Worm (Caenorhabditis elegans) whole organism, L4 larva: ENCODE measurements around the gene glb-20.

Experiments used
- F26F4.8 ChIP-seq: fragments of 200-800 bp; sonication (Bioruptor generic); conservative IDR thresholded peaks from 2 replicates; pipeline ENCODE4 v1.3.6; 2022; ENCODE audit warnings: missing genetic modification characterization, missing compliant biosample characterization
- F49E8.2 ChIP-seq: sonication (generic microtip); optimal IDR thresholded peaks from 2 replicates; lab custom pipeline; 2016; ENCODE audit warnings: missing compliant biosample characterization, mild to moderate bottlenecking, missing genetic modification characterization, borderline replicate concordance
- R02D3.7 ChIP-seq: fragments of 150-350 bp; sonication (generic microtip); optimal IDR thresholded peaks from 3 replicates; lab custom pipeline; 2014; ENCODE audit warnings: missing biosample characterization, missing genetic modification characterization
- T20F7.1 ChIP-seq: fragments of 200-800 bp; sonication (Bioruptor generic); optimal IDR thresholded peaks from 2 replicates; lab custom pipeline; 2018; ENCODE audit warnings: mild to moderate bottlenecking, missing genetic modification characterization, missing compliant biosample characterization
- T26A8.4 ChIP-seq: fragments of 200-800 bp; sonication (Bioruptor generic); IDR thresholded peaks from 2 replicates; pipeline ENCODE4 v1.3.6; 2022; ENCODE audit warnings: missing genetic modification characterization, missing compliant biosample characterization
- Y105C5A.15 ChIP-seq: fragments of 200-800 bp; sonication (Bioruptor generic); IDR thresholded peaks from 2 replicates; pipeline ENCODE4 v1.3.6; 2022; ENCODE audit warnings: missing genetic modification characterization, missing compliant biosample characterization
- Y5F2A.4 ChIP-seq: fragments of 200-800 bp; sonication (Bioruptor generic); optimal IDR thresholded peaks from 2 replicates; lab custom pipeline; 2018; ENCODE audit warnings: mild to moderate bottlenecking, missing genetic modification characterization, missing compliant biosample characterization
- ZK337.2 ChIP-seq: fragments of 200-800 bp; sonication (Bioruptor generic); IDR thresholded peaks from 2 replicates; pipeline ENCODE4 v1.3.6; 2022; ENCODE audit warnings: missing genetic modification reagents, missing genetic modification characterization, missing compliant biosample characterization
- ZK546.5 ChIP-seq, 2 experiments: sonication (generic microtip); optimal IDR thresholded peaks; 2 replicates each; lab custom pipeline; 2017; ENCODE audit warnings: missing biosample characterization in 2 of 2, missing genetic modification characterization in 2 of 2
- aha-1 ChIP-seq: fragments of 150-350 bp; peaks from one replicate; lab custom pipeline; 2014; ENCODE audit warnings: missing biosample characterization, missing genetic modification characterization
- ceh-20 ChIP-seq: fragments of 200-800 bp; sonication (Bioruptor generic); IDR thresholded peaks from 2 replicates; pipeline ENCODE4 v1.3.6; 2022; ENCODE audit warnings: missing genetic modification reagents, missing genetic modification characterization, missing compliant biosample characterization
- ceh-28 ChIP-seq: fragments of 150-350 bp; optimal IDR thresholded peaks from 2 replicates; lab custom pipeline; 2014; ENCODE audit warnings: missing biosample characterization, missing genetic modification reagents, missing genetic modification characterization
- ceh-32 ChIP-seq: sonication (generic microtip); optimal IDR thresholded peaks from 2 replicates; lab custom pipeline; 2016; ENCODE audit warnings: mild to moderate bottlenecking, missing genetic modification characterization, missing compliant biosample characterization; ENCODE audit not compliant: poor library complexity
- ceh-62 ChIP-seq: sonication (generic microtip); optimal IDR thresholded peaks from 2 replicates; lab custom pipeline; 2017; ENCODE audit warnings: missing biosample characterization, missing genetic modification characterization
- cey-2 ChIP-seq: sonication (generic microtip); optimal IDR thresholded peaks from 3 replicates; lab custom pipeline; 2017; ENCODE audit warnings: missing genetic modification characterization, mild to moderate bottlenecking, missing compliant biosample characterization, antibody characterized with exemption, borderline replicate concordance; ENCODE audit not compliant: insufficient read depth
- daf-8 ChIP-seq: fragments of 200-800 bp; sonication (Bioruptor generic); IDR thresholded peaks from 2 replicates; pipeline ENCODE4 v1.3.6; 2022; ENCODE audit warnings: missing genetic modification characterization, missing compliant biosample characterization
- dmd-8 ChIP-seq: fragments of 200-800 bp; sonication (Bioruptor generic); IDR thresholded peaks from 2 replicates; pipeline ENCODE4 v1.3.6; 2022; ENCODE audit warnings: missing genetic modification characterization, missing compliant biosample characterization
- egl-43 ChIP-seq: fragments of 200-800 bp; sonication (Bioruptor generic); IDR thresholded peaks from 2 replicates; pipeline ENCODE4 v1.3.6; 2022; ENCODE audit warnings: missing genetic modification reagents, missing genetic modification characterization, missing compliant biosample characterization
- fkh-10 ChIP-seq: fragments of 150-350 bp; optimal IDR thresholded peaks from 2 replicates; lab custom pipeline; 2014; ENCODE audit warnings: missing biosample characterization, missing genetic modification reagents, missing genetic modification characterization
- fos-1 ChIP-seq: fragments of 150-350 bp; optimal IDR thresholded peaks from 2 replicates; lab custom pipeline; 2014; ENCODE audit warnings: missing biosample characterization, missing genetic modification characterization
- hlh-30 ChIP-seq: sonication (generic microtip); optimal IDR thresholded peaks from 2 replicates; lab custom pipeline; 2017; ENCODE audit warnings: antibody characterized with exemption, mild to moderate bottlenecking, missing genetic modification characterization, missing compliant biosample characterization; ENCODE audit not compliant: insufficient read depth
- hmg-1.1 ChIP-seq: fragments of 200-800 bp; sonication (Bioruptor generic); IDR thresholded peaks from 2 replicates; pipeline ENCODE4 v1.3.6; 2022; ENCODE audit warnings: missing genetic modification reagents, missing genetic modification characterization, missing compliant biosample characterization
- lin-1 ChIP-seq: fragments of 200-800 bp; sonication (Bioruptor generic); IDR thresholded peaks from 2 replicates; pipeline ENCODE4 v1.3.6; 2022; ENCODE audit warnings: missing genetic modification reagents, missing genetic modification characterization, missing compliant biosample characterization
- lin-38 ChIP-seq: fragments of 200-800 bp; sonication (Bioruptor generic); IDR thresholded peaks from 2 replicates; pipeline ENCODE4 v1.3.6; 2022; ENCODE audit warnings: missing genetic modification reagents, missing genetic modification characterization, missing compliant biosample characterization
- lin-39 ChIP-seq: fragments of 150-350 bp; optimal IDR thresholded peaks from 2 replicates; lab custom pipeline; 2014; ENCODE audit warnings: missing biosample characterization, missing genetic modification reagents, missing genetic modification characterization
- lsy-2 ChIP-seq, 2 experiments: fragments of 150-350 bp in 1 of 2; sonication (generic microtip) in 1 of 2; optimal IDR thresholded peaks; 2 replicates each; lab custom pipeline; 2014 to 2017; ENCODE audit warnings: missing biosample characterization in 2 of 2, missing genetic modification characterization in 2 of 2
- madf-5 ChIP-seq, 2 experiments: fragments of 200-800 bp; sonication (Bioruptor generic); IDR thresholded peaks; 2 replicates each; pipeline ENCODE4 v1.3.6; 2022; ENCODE audit warnings: missing compliant biosample characterization in 2 of 2, missing genetic modification characterization in 2 of 2
- mdt-29 ChIP-seq: fragments of 200-800 bp; sonication (Bioruptor generic); IDR thresholded peaks from 2 replicates; pipeline ENCODE4 v1.3.6; 2022; ENCODE audit warnings: missing genetic modification reagents, missing genetic modification characterization, missing compliant biosample characterization
- mes-2 ChIP-seq: sonication (generic microtip); optimal IDR thresholded peaks from 2 replicates; lab custom pipeline; 2016; ENCODE audit warnings: missing genotype, mild to moderate bottlenecking, missing genetic modification characterization, missing compliant biosample characterization; ENCODE audit not compliant: poor library complexity, severe bottlenecking
- mxl-2 ChIP-seq: fragments of 200-800 bp; sonication (Bioruptor generic); conservative IDR thresholded peaks from 2 replicates; pipeline ENCODE4 v1.3.6; 2022; ENCODE audit warnings: missing genetic modification reagents, missing genetic modification characterization, missing compliant biosample characterization
- mxl-3 ChIP-seq: fragments of 200-800 bp; sonication (Bioruptor generic); optimal IDR thresholded peaks from 2 replicates; lab custom pipeline; 2018; ENCODE audit warnings: mild to moderate bottlenecking, missing genetic modification characterization, missing compliant biosample characterization
- nhr-10 ChIP-seq: fragments of 150-350 bp; optimal IDR thresholded peaks from 2 replicates; lab custom pipeline; 2014; ENCODE audit warnings: missing biosample characterization, missing genetic modification characterization
- nhr-102 ChIP-seq: sonication (generic microtip); optimal IDR thresholded peaks from 2 replicates; lab custom pipeline; 2016; ENCODE audit warnings: mild to moderate bottlenecking, missing genetic modification characterization, moderate library complexity, missing compliant biosample characterization
- nhr-111 ChIP-seq: fragments of 200-800 bp; sonication (Bioruptor generic); optimal IDR thresholded peaks from 2 replicates; lab custom pipeline; 2018; ENCODE audit warnings: mild to moderate bottlenecking, missing genetic modification characterization, missing compliant biosample characterization
- nhr-41 ChIP-seq: fragments of 200-800 bp; sonication (Bioruptor generic); IDR thresholded peaks from 2 replicates; pipeline ENCODE4 v1.3.6; 2022; ENCODE audit warnings: missing genetic modification reagents, missing genetic modification characterization, missing compliant biosample characterization
- nhr-48 ChIP-seq: sonication (generic microtip); optimal IDR thresholded peaks from 2 replicates; lab custom pipeline; 2016; ENCODE audit warnings: mild to moderate bottlenecking, missing genetic modification characterization, missing compliant biosample characterization
- php-3 ChIP-seq: fragments of 200-800 bp; sonication (Bioruptor generic); IDR thresholded peaks from 2 replicates; pipeline ENCODE4 v1.3.6; 2022; ENCODE audit warnings: missing genetic modification reagents, missing genetic modification characterization, missing compliant biosample characterization
- pqm-1 ChIP-seq: sonication (generic microtip); optimal IDR thresholded peaks from 2 replicates; lab custom pipeline; 2017; ENCODE audit warnings: missing biosample characterization, missing genetic modification characterization
- saeg-2 ChIP-seq: fragments of 200-800 bp; sonication (Bioruptor generic); IDR thresholded peaks from 2 replicates; pipeline ENCODE4 v1.3.6; 2022; ENCODE audit warnings: missing genetic modification reagents, missing genetic modification characterization, missing compliant biosample characterization
- sdz-12 ChIP-seq: fragments of 200-800 bp; sonication (Bioruptor generic); optimal IDR thresholded peaks from 2 replicates; lab custom pipeline; 2018; ENCODE audit warnings: mild to moderate bottlenecking, missing genetic modification characterization, missing compliant biosample characterization
- set-16 ChIP-seq: fragments of 200-800 bp; sonication (Bioruptor generic); IDR thresholded peaks from 2 replicates; pipeline ENCODE4 v1.3.6; 2022; ENCODE audit warnings: missing genetic modification reagents, missing genetic modification characterization, missing compliant biosample characterization
- skn-1 ChIP-seq: fragments of 150-350 bp; optimal IDR thresholded peaks from 2 replicates; lab custom pipeline; 2014; ENCODE audit warnings: missing biosample characterization, missing genetic modification characterization
- spr-3 ChIP-seq: fragments of 200-800 bp; sonication (Bioruptor generic); optimal IDR thresholded peaks from 2 replicates; lab custom pipeline; 2018; ENCODE audit warnings: mild to moderate bottlenecking, missing genetic modification characterization, missing compliant biosample characterization
- unc-130 ChIP-seq: sonication (generic microtip); optimal IDR thresholded peaks from 2 replicates; lab custom pipeline; 2016; ENCODE audit warnings: missing genetic modification reagents, missing genetic modification characterization, missing compliant biosample characterization
- unc-39 ChIP-seq: sonication (generic microtip); optimal IDR thresholded peaks from 2 replicates; lab custom pipeline; 2017; ENCODE audit warnings: missing biosample characterization, missing genetic modification characterization
- vab-7 ChIP-seq: fragments of 200-800 bp; sonication (Bioruptor generic); IDR thresholded peaks from 2 replicates; pipeline ENCODE4 v1.3.6; 2022; ENCODE audit warnings: missing genetic modification reagents, missing genetic modification characterization, missing compliant biosample characterization
- zfp-3 ChIP-seq: fragments of 200-800 bp; sonication (Bioruptor generic); conservative IDR thresholded peaks from 2 replicates; pipeline ENCODE4 v1.3.6; 2022; ENCODE audit warnings: missing genetic modification reagents, missing genetic modification characterization, missing compliant biosample characterization
- zip-11 ChIP-seq: fragments of 200-800 bp; sonication (Bioruptor generic); IDR thresholded peaks from 2 replicates; pipeline ENCODE4 v1.3.6; 2022; ENCODE audit warnings: missing genetic modification characterization, missing compliant biosample characterization
- zip-2 ChIP-seq: fragments of 150-350 bp; optimal IDR thresholded peaks from 2 replicates; lab custom pipeline; 2014; ENCODE audit warnings: missing biosample characterization, missing genetic modification characterization
- ztf-11 ChIP-seq: fragments of 150-350 bp; optimal IDR thresholded peaks from 2 replicates; lab custom pipeline; 2014; ENCODE audit warnings: missing biosample characterization, missing genetic modification characterization
- ztf-7 ChIP-seq: fragments of 150-350 bp; optimal IDR thresholded peaks from 2 replicates; lab custom pipeline; 2014; ENCODE audit warnings: missing biosample characterization, missing genetic modification characterization

The glb-20 gene

ce11 chrX:13514384-13514783, 41.6 kb downstream of the glb-20 start:
- TF ChIP-seq hlh-30 (tag; lab: Kevin White, UChicago), result peak; percentile 81
- peak; percentile 87 for TF ChIP-seq T20F7.1 (GFP tag; lab: Kevin White, UChicago)
- no peak for TF ChIP-seq daf-8 (GFP tag; lab: Robert Waterston, UW)
- TF ChIP-seq mxl-2 (GFP tag; lab: Robert Waterston, UW), result no peak
- TF ChIP-seq ceh-32 (tag; lab: Kevin White, UChicago), result peak; percentile 53
- no peak for TF ChIP-seq F26F4.8 (GFP tag; lab: Robert Waterston, UW)
- peak; percentile 75; the same call in 1 of the 2 replicates for TF ChIP-seq mdt-29 (GFP tag; lab: Robert Waterston, UW)
- TF ChIP-seq ceh-20 (GFP tag; lab: Robert Waterston, UW), result peak; percentile 61; the same call in 1 of the 2 replicates
- no peak for TF ChIP-seq R02D3.7 (tag; lab: Kevin White, UChicago)
- peak; percentile 92 for TF ChIP-seq aha-1 (tag; lab: Kevin White, UChicago)
- TF ChIP-seq zip-2 (tag; lab: Kevin White, UChicago), result peak; percentile 91
- TF ChIP-seq mxl-3 (GFP tag; lab: Kevin White, UChicago), result peak; percentile 63
- TF ChIP-seq madf-5 (GFP tag; IDR thresholded peaks at IDR 0.05; lab: Robert Waterston, UW), result peak in 1 of 2 experiments; percentile 66; a peak in 1 of 4 replicates
- no peak for TF ChIP-seq unc-39 (tag; lab: Kevin White, UChicago)
- no peak for TF ChIP-seq cey-2
- TF ChIP-seq set-16, result no peak
- 0 out of 2 replicates have a peak, but pooled peaks have one; percentile 47 for TF ChIP-seq egl-43 (GFP tag; lab: Robert Waterston, UW)
- no peak for TF ChIP-seq F49E8.2 (tag; lab: Kevin White, UChicago)
- no peak for TF ChIP-seq ztf-11 (tag; lab: Kevin White, UChicago)
- peak; percentile 66 for TF ChIP-seq php-3 (GFP tag; lab: Robert Waterston, UW)
- TF ChIP-seq fos-1 (tag; lab: Kevin White, UChicago), result no peak
- peak; percentile 96 for TF ChIP-seq hmg-1.1 (GFP tag; lab: Robert Waterston, UW)
- TF ChIP-seq sdz-12, result no peak
- no peak for TF ChIP-seq zfp-3 (GFP tag; lab: Robert Waterston, UW)
- TF ChIP-seq unc-130 (GFP tag; lab: Kevin White, UChicago), result no peak
- TF ChIP-seq Y5F2A.4, result peak; percentile 13
- peak in 1 of 2 experiments; percentile 27 for TF ChIP-seq ZK546.5 (tag; optimal IDR thresholded peaks at IDR 0.05; lab: Kevin White, UChicago)
- TF ChIP-seq skn-1 (tag; lab: Kevin White, UChicago), result no peak
- TF ChIP-seq dmd-8 (GFP tag; lab: Robert Waterston, UW), result no peak
- TF ChIP-seq mes-2, result peak; percentile 82
- TF ChIP-seq nhr-102 (tag; lab: Kevin White, UChicago), result peak; percentile 97
- no peak for TF ChIP-seq nhr-111 (GFP tag; lab: Kevin White, UChicago)
- TF ChIP-seq T26A8.4 (GFP tag; lab: Robert Waterston, UW), result peak; percentile 94
- peak; percentile 76 to 93 for TF ChIP-seq lsy-2 (tag; optimal IDR thresholded peaks at IDR 0.05; lab: Kevin White, UChicago)
- peak; percentile 62 for TF ChIP-seq nhr-10 (tag; lab: Kevin White, UChicago)
- TF ChIP-seq lin-39 (tag; lab: Kevin White, UChicago), result no peak
- peak; percentile 57 for TF ChIP-seq spr-3 (GFP tag; lab: Kevin White, UChicago)
- no peak for TF ChIP-seq Y105C5A.15 (GFP tag; lab: Robert Waterston, UW)
- TF ChIP-seq nhr-41 (GFP tag; lab: Robert Waterston, UW), result no peak
- no peak for TF ChIP-seq ZK337.2 (GFP tag; lab: Robert Waterston, UW)
- peak; percentile 95 for TF ChIP-seq ztf-7 (tag; lab: Kevin White, UChicago)
- no peak for TF ChIP-seq ceh-62 (tag; lab: Kevin White, UChicago)
- 0 out of 2 replicates have a peak, but pooled peaks have one; percentile 11 for TF ChIP-seq lin-1
- peak; percentile 82 for TF ChIP-seq fkh-10 (GFP tag; lab: Kevin White, UChicago)
- peak; percentile 46; the same call in 1 of the 2 replicates for TF ChIP-seq vab-7 (GFP tag; lab: Robert Waterston, UW)
- TF ChIP-seq pqm-1 (tag; lab: Kevin White, UChicago), result peak; percentile 28
- TF ChIP-seq ceh-28 (tag; lab: Kevin White, UChicago), result peak; percentile 72
- TF ChIP-seq saeg-2 (GFP tag; lab: Robert Waterston, UW), result no peak
- peak; percentile 70 for TF ChIP-seq lin-38 (GFP tag; lab: Robert Waterston, UW)
- TF ChIP-seq nhr-48 (tag; lab: Kevin White, UChicago), result peak; percentile 82
- TF ChIP-seq zip-11 (GFP tag; lab: Robert Waterston, UW), result no peak
